Worm (Caenorhabditis elegans): ENCODE data around the gene mex-6.

DNA sequence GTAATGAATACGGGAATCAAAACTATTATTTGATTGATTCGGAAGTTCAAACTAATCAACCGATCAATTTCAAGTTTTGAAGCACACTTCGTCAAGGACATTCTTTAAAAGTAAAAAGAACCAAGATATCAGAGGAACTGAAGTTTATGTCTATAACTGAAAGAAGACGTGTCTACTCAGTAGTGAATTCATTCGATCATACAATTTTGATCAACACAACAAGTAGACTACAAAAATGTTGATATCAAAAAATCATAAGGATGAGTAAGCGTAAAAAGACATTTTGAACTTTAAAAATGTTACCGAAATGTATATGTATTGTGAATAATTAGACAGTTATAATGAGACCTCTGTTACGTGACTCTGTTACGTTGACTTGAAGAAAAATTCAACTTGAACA, 18.8 kb downstream of the mex-6 start, which contains the start of gene sra-4:
- no peak for TF ChIP-seq ztf-23 (GFP tag; IDR thresholded peaks at IDR 0.05)
- TF ChIP-seq flt-1 (GFP tag; IDR thresholded peaks at IDR 0.05), result no peak

All from whole organism, midembryonic.